Fruit fly (Drosophila melanogaster) whole organism, embryonic: ENCODE measurements around the gene Tailor.

Experiments
- BEAF-32 ChIP-seq: fragments of 200-800 bp; sonication (Bioruptor generic); optimal IDR thresholded peaks from 3 replicates; lab custom pipeline; 2017; ENCODE audit warnings: missing biosample characterization, missing genetic modification characterization, mild to moderate bottlenecking, moderate library complexity, missing genetic modification reagents
- CG10366 ChIP-seq: fragments of 200-800 bp; sonication (Bioruptor generic); IDR thresholded peaks from 2 replicates; pipeline ENCODE4 v1.3.6; 2022; ENCODE audit warnings: missing biosample characterization, missing genetic modification characterization
- CG11247 ChIP-seq: fragments of 200-800 bp; sonication (Bioruptor generic); IDR thresholded peaks from 2 replicates; pipeline ENCODE4 v1.3.6; 2022; ENCODE audit warnings: missing biosample characterization, missing genetic modification characterization
- CG15011 ChIP-seq: fragments of 200-800 bp; sonication (Bioruptor generic); optimal IDR thresholded peaks from 3 replicates; lab custom pipeline; 2018; ENCODE audit warnings: missing biosample characterization, mild to moderate bottlenecking, missing genetic modification characterization
- CG15073 ChIP-seq: fragments of 200-800 bp; sonication (Bioruptor generic); optimal IDR thresholded peaks from 2 replicates; lab custom pipeline; 2016; ENCODE audit warnings: missing biosample characterization, missing genetic modification characterization
- CG1647 ChIP-seq: fragments of 200-800 bp; sonication (Bioruptor generic); optimal IDR thresholded peaks from 3 replicates; lab custom pipeline; 2016; ENCODE audit warnings: missing biosample characterization, missing genetic modification characterization
- CG31365 ChIP-seq: fragments of 200-800 bp; sonication (Bioruptor generic); optimal IDR thresholded peaks from 2 replicates; lab custom pipeline; 2018; ENCODE audit warnings: missing biosample characterization, mild to moderate bottlenecking, missing genetic modification characterization
- CG3838 ChIP-seq: fragments of 200-800 bp; sonication (Bioruptor generic); optimal IDR thresholded peaks from 3 replicates; lab custom pipeline; 2016; ENCODE audit warnings: missing biosample characterization, missing genetic modification characterization
- CG4617 ChIP-seq: fragments of 200-800 bp; sonication (Bioruptor generic); optimal IDR thresholded peaks from 3 replicates; lab custom pipeline; 2016; ENCODE audit warnings: missing biosample characterization, missing genetic modification characterization, borderline replicate concordance
- CG7839 ChIP-seq: fragments of 200-800 bp; sonication (Bioruptor generic); optimal IDR thresholded peaks from 3 replicates; lab custom pipeline; 2018; ENCODE audit warnings: missing biosample characterization, mild to moderate bottlenecking, missing genetic modification characterization, moderate library complexity
- Dfd ChIP-seq, 2 experiments: fragments of >200 bp; optimal IDR thresholded peaks; 2 replicates each; lab custom pipeline; 2017; ENCODE audit warnings: missing biosample characterization in 2 of 2, missing genetic modification characterization in 2 of 2
- Ssrp ChIP-seq: fragments of 200-800 bp; sonication (Bioruptor generic); optimal IDR thresholded peaks from 2 replicates; lab custom pipeline; 2018; ENCODE audit warnings: missing biosample characterization, mild to moderate bottlenecking, missing genetic modification characterization, moderate library complexity
- dimm ChIP-seq: fragments of 200-800 bp; sonication (Bioruptor generic); IDR thresholded peaks from 2 replicates; pipeline ENCODE4 v1.3.6; 2022; ENCODE audit warnings: missing biosample characterization, missing genetic modification characterization

- TF ChIP-seq Ssrp (tag; lab: Kevin White, UChicago) = no peak
- no peak for TF ChIP-seq CG10366 (GFP tag; lab: Robert Waterston, UW)
- no peak for TF ChIP-seq dimm (GFP tag; lab: Robert Waterston, UW)
- TF ChIP-seq CG1647 (GFP tag; lab: Kevin White, UChicago) = no peak
- no peak for TF ChIP-seq CG7839 (tag; lab: Kevin White, UChicago)
- no peak for TF ChIP-seq CG4617 (GFP tag; lab: Kevin White, UChicago)
- TF ChIP-seq CG15073 (GFP tag; lab: Kevin White, UChicago) = no peak
- no peak for TF ChIP-seq BEAF-32 (GFP tag; lab: Kevin White, UChicago)
- TF ChIP-seq CG3838 (GFP tag; lab: Kevin White, UChicago) = no peak
- TF ChIP-seq Dfd (GFP tag; optimal IDR thresholded peaks at IDR 0.05; lab: Kevin White, UChicago) = peak in 1 of 2 experiments; percentile 42
- TF ChIP-seq CG31365 (tag; lab: Kevin White, UChicago) = peak; percentile 60
- TF ChIP-seq CG11247 (GFP tag; lab: Robert Waterston, UW) = no peak
- no peak for TF ChIP-seq CG15011 (GFP tag; lab: Kevin White, UChicago)
Observed at dm6 chr3R:7040894-7041293, 45.0 kb downstream of the Tailor start.
